Worm (Caenorhabditis elegans): Measurements from ENCODE around the gene gad-2.

The gad-2 gene

ce11 chrX:7378608-7379007, 14.7 kb upstream of the gad-2 start (continued):
- no peak for TF ChIP-seq lsl-1 (GFP tag; optimal IDR thresholded peaks at IDR 0.05)
- no peak for TF ChIP-seq bed-1 (GFP tag; IDR thresholded peaks at IDR 0.05)
- TF ChIP-seq egrh-3 (GFP tag; IDR thresholded peaks at IDR 0.05): no peak
- TF ChIP-seq attf-6 (GFP tag; IDR thresholded peaks at IDR 0.05): no peak
- TF ChIP-seq B0336.3 (GFP tag; IDR thresholded peaks at IDR 0.05): no peak
- TF ChIP-seq F57A8.1 (GFP tag; optimal IDR thresholded peaks at IDR 0.05): no peak
- TF ChIP-seq let-607 (tag; optimal IDR thresholded peaks at IDR 0.05): no peak
- no peak for TF ChIP-seq madf-6 (GFP tag; IDR thresholded peaks at IDR 0.05)
- no peak for TF ChIP-seq rcor-1 (GFP tag; IDR thresholded peaks at IDR 0.05)
- peak; percentile 55; the same call in 1 of the 2 replicates for TF ChIP-seq nfyb-1 (GFP tag; IDR thresholded peaks at IDR 0.05)
- no peak for TF ChIP-seq lin-40 (tag; optimal IDR thresholded peaks at IDR 0.05)
- TF ChIP-seq ztf-6 (GFP tag; IDR thresholded peaks at IDR 0.05): no peak
- TF ChIP-seq C17E4.6 (GFP tag; IDR thresholded peaks at IDR 0.05): no peak
- TF ChIP-seq nhr-179 (tag; optimal IDR thresholded peaks at IDR 0.05): no peak
- peak; percentile 31 for TF ChIP-seq mes-4 (tag; optimal IDR thresholded peaks at IDR 0.05)
- TF ChIP-seq nhr-90 (tag; optimal IDR thresholded peaks at IDR 0.05): no peak
- no peak for TF ChIP-seq ztf-3 (GFP tag; optimal IDR thresholded peaks at IDR 0.05)
- TF ChIP-seq Y95B8A.8 (GFP tag; IDR thresholded peaks at IDR 0.05): no peak
- TF ChIP-seq attf-3 (GFP tag; conservative IDR thresholded peaks at IDR 0.05): no peak
- no peak for TF ChIP-seq ztf-28 (GFP tag; IDR thresholded peaks at IDR 0.05)
- no peak for TF ChIP-seq hmg-20 (GFP tag; IDR thresholded peaks at IDR 0.05)
- TF ChIP-seq sea-2 (GFP tag; IDR thresholded peaks at IDR 0.05): no peak
- TF ChIP-seq F10E7.11 (tag; optimal IDR thresholded peaks at IDR 0.05): no peak
- TF ChIP-seq xnd-1 (tag; optimal IDR thresholded peaks at IDR 0.05): no peak
- no peak for TF ChIP-seq hrde-1 (tag; optimal IDR thresholded peaks at IDR 0.05; ENCODE audit: borderline replicate concordance)
- TF ChIP-seq athp-1 (tag; optimal IDR thresholded peaks at IDR 0.05): no peak
- no peak for TF ChIP-seq nhr-120 (GFP tag; IDR thresholded peaks at IDR 0.05)
- no peak; the same call in 1 of the 2 replicates for TF ChIP-seq lin-26 (GFP tag; IDR thresholded peaks at IDR 0.05)
- TF ChIP-seq mel-28 (tag; optimal IDR thresholded peaks at IDR 0.05; ENCODE audit: borderline replicate concordance): no peak
- no peak for TF ChIP-seq F23B12.7 (tag; optimal IDR thresholded peaks at IDR 0.05; ENCODE audit: insufficient read depth)
- peak; percentile 39 for TF ChIP-seq sptf-2 (GFP tag; optimal IDR thresholded peaks at IDR 0.05)
- TF ChIP-seq chd-7 (tag; optimal IDR thresholded peaks at IDR 0.05): no peak
- no peak for TF ChIP-seq aptf-2 (GFP tag; conservative IDR thresholded peaks at IDR 0.05)
- no peak for TF ChIP-seq K12H6.12 (tag; optimal IDR thresholded peaks at IDR 0.05)
- no peak for TF ChIP-seq T07F8.4 (tag; optimal IDR thresholded peaks at IDR 0.05)
- TF ChIP-seq rec-8 (tag; optimal IDR thresholded peaks at IDR 0.05): peak in 1 of 2 experiments; percentile 26
- TF ChIP-seq hsf-1 (GFP tag; IDR thresholded peaks at IDR 0.05): no peak
- no peak for TF ChIP-seq ets-4 (GFP tag; optimal IDR thresholded peaks at IDR 0.05)
- no peak for TF ChIP-seq egl-18 (GFP tag; IDR thresholded peaks at IDR 0.05)
- no peak for TF ChIP-seq F52B5.7 (tag; optimal IDR thresholded peaks at IDR 0.05)
- TF ChIP-seq repo-1 (tag; optimal IDR thresholded peaks at IDR 0.05): no peak
- no peak for TF ChIP-seq sdz-38 (tag; optimal IDR thresholded peaks at IDR 0.05)
- peak; percentile 87 for TF ChIP-seq tbp1 (GFP tag; optimal IDR thresholded peaks at IDR 0.05)

All from whole organism, young adult.